Fruit fly (Drosophila melanogaster) Kc167 (cell line): ENCODE data around the gene tgo.

Experiments used
- Sin3A ChIP-seq: fragments of >200 bp; optimal IDR thresholded peaks from 2 replicates; lab custom pipeline; 2018; ENCODE audit warnings: missing external identifiers
- h ChIP-seq: fragments of >200 bp; optimal IDR thresholded peaks from 3 replicates; lab custom pipeline; 2018; ENCODE audit warnings: missing external identifiers
- insv ChIP-seq: fragments of >200 bp; optimal IDR thresholded peaks from 3 replicates; lab custom pipeline; 2018; ENCODE audit warnings: missing external identifiers
- ttk ChIP-seq: sonication (Bioruptor generic); optimal IDR thresholded peaks from 2 replicates; lab custom pipeline; 2017; ENCODE audit warnings: missing external identifiers

- no peak for TF ChIP-seq insv (lab: Kevin White, UChicago)
- no peak for TF ChIP-seq ttk
- no peak for TF ChIP-seq h (lab: Kevin White, UChicago)
- no peak for TF ChIP-seq Sin3A (lab: Kevin White, UChicago)
These were observed 35.2 kb downstream of the tgo start, which contains the start of gene CG11970 for dm6 chr3R:8984602-8985074.
